Fruit fly (Drosophila melanogaster) whole organism, adult: ENCODE data around the gene PIG-Wa.

Experiments
- CG11617 ChIP-seq: fragments of 200-800 bp; sonication (Bioruptor generic); optimal IDR thresholded peaks from 2 replicates; lab custom pipeline; 2017; ENCODE audit warnings: mild to moderate bottlenecking, missing biosample characterization, missing genetic modification reagents, missing genetic modification characterization
- CG12768 ChIP-seq: fragments of 200-800 bp; sonication (Bioruptor generic); optimal IDR thresholded peaks from 2 replicates; lab custom pipeline; 2017; ENCODE audit warnings: missing biosample characterization, missing genetic modification characterization, mild to moderate bottlenecking, moderate library complexity, missing genetic modification reagents
- CG14711 ChIP-seq: fragments of 200-800 bp; sonication (Bioruptor generic); optimal IDR thresholded peaks from 2 replicates; lab custom pipeline; 2018; ENCODE audit warnings: missing biosample characterization, mild to moderate bottlenecking, missing genetic modification characterization, moderate library complexity
- CG1620 ChIP-seq: fragments of 200-800 bp; sonication (Bioruptor generic); optimal IDR thresholded peaks from 2 replicates; lab custom pipeline; 2016; ENCODE audit warnings: missing biosample characterization, missing genetic modification characterization
- CG33017 ChIP-seq: fragments of 200-800 bp; sonication (Bioruptor generic); optimal IDR thresholded peaks from 2 replicates; lab custom pipeline; 2018; ENCODE audit warnings: missing biosample characterization, mild to moderate bottlenecking, missing genetic modification characterization, moderate library complexity
- CG5204 ChIP-seq: fragments of 200-800 bp; sonication (Bioruptor generic); optimal IDR thresholded peaks from 2 replicates; lab custom pipeline; 2016; ENCODE audit warnings: missing biosample characterization, missing genetic modification characterization
- CG7045 ChIP-seq: fragments of 200-800 bp; sonication (Bioruptor generic); optimal IDR thresholded peaks from 2 replicates; lab custom pipeline; 2017; ENCODE audit warnings: missing biosample characterization, mild to moderate bottlenecking, missing genetic modification characterization
- CG7101 ChIP-seq: fragments of 200-800 bp; sonication (Bioruptor generic); optimal IDR thresholded peaks from 2 replicates; lab custom pipeline; 2018; ENCODE audit warnings: missing biosample characterization, mild to moderate bottlenecking, missing genetic modification characterization, moderate library complexity
- Clk ChIP-seq: fragments of 200-800 bp; sonication (Bioruptor generic); optimal IDR thresholded peaks from 2 replicates; lab custom pipeline; 2017; ENCODE audit warnings: missing biosample characterization, missing genetic modification characterization
- Crg-1 ChIP-seq: fragments of 200-800 bp; sonication (Bioruptor generic); optimal IDR thresholded peaks from 2 replicates; lab custom pipeline; 2016; ENCODE audit warnings: missing biosample characterization, missing genetic modification characterization
- Hr96 ChIP-seq: fragments of 200-800 bp; sonication (Bioruptor generic); optimal IDR thresholded peaks from 2 replicates; lab custom pipeline; 2016; ENCODE audit warnings: missing biosample characterization, missing genetic modification characterization
- Mnt ChIP-seq: fragments of 200-800 bp; sonication (Bioruptor generic); optimal IDR thresholded peaks from 2 replicates; lab custom pipeline; 2016; ENCODE audit warnings: missing biosample characterization, mild to moderate bottlenecking, missing genetic modification characterization
- bab1 ChIP-seq: fragments of 200-800 bp; sonication (Bioruptor generic); optimal IDR thresholded peaks from 3 replicates; lab custom pipeline; 2019; ENCODE audit warnings: missing biosample characterization, mild to moderate bottlenecking, missing genetic modification characterization, moderate library complexity
- cic ChIP-seq: fragments of 200-800 bp; sonication (Bioruptor generic); optimal IDR thresholded peaks from 2 replicates; lab custom pipeline; 2017; ENCODE audit warnings: missing biosample characterization, mild to moderate bottlenecking, missing genetic modification characterization, moderate library complexity
- cnc ChIP-seq, 2 experiments: fragments of >200 bp; optimal IDR thresholded peaks; 2 replicates each; lab custom pipeline; 2017
- kay ChIP-seq: fragments of 200-800 bp; sonication (Bioruptor generic); peaks from one replicate; lab custom pipeline; 2016; ENCODE audit warnings: missing biosample characterization, missing genetic modification characterization, borderline replicate concordance
- ovo ChIP-seq: fragments of 200-800 bp; sonication (Bioruptor generic); optimal IDR thresholded peaks from 2 replicates; lab custom pipeline; 2016; ENCODE audit warnings: missing biosample characterization, missing genetic modification characterization
- pad ChIP-seq: fragments of 200-800 bp; sonication (Bioruptor generic); optimal IDR thresholded peaks from 3 replicates; lab custom pipeline; 2017; ENCODE audit warnings: missing biosample characterization, missing genetic modification characterization, mild to moderate bottlenecking, moderate library complexity, missing genetic modification reagents
- tj ChIP-seq: fragments of 200-800 bp; sonication (Bioruptor generic); optimal IDR thresholded peaks from 3 replicates; lab custom pipeline; 2017; ENCODE audit warnings: missing biosample characterization, mild to moderate bottlenecking, missing genetic modification characterization, moderate library complexity
- toe ChIP-seq: fragments of 200-800 bp; sonication (Bioruptor generic); optimal IDR thresholded peaks from 2 replicates; lab custom pipeline; 2016; ENCODE audit warnings: missing biosample characterization, missing genetic modification characterization

The PIG-Wa gene

dm6 chr2L:2382971-2383370 lies at the start of gene PIG-Wa:
TSS of gene PIG-Wa (plus strand) at chr2L:2383202.
- TF ChIP-seq bab1 (GFP tag; lab: Kevin White, UChicago) (peak; percentile 18), cic (GFP tag; lab: Kevin White, UChicago) (no peak)

dm6 chr2L:2348479-2348878 lies 34.5 kb upstream of the PIG-Wa start:
- TF ChIP-seq ovo (GFP tag; lab: Kevin White, UChicago) (no peak), CG11617 (GFP tag; lab: Kevin White, UChicago) (no peak), cnc (optimal IDR thresholded peaks at IDR 0.05; lab: Kevin White, UChicago) (no peak), bab1 (GFP tag; lab: Kevin White, UChicago) (no peak), Mnt (GFP tag; lab: Kevin White, UChicago) (no peak), Clk (GFP tag; lab: Kevin White, UChicago) (no peak), Crg-1 (GFP tag; lab: Kevin White, UChicago) (no peak), tj (GFP tag; lab: Kevin White, UChicago) (no peak), CG12768 (GFP tag; lab: Kevin White, UChicago) (no peak), CG7101 (tag; lab: Kevin White, UChicago) (no peak)

- TF ChIP-seq bab1 (GFP tag; lab: Kevin White, UChicago), result peak; percentile 65
- TF ChIP-seq CG11617 (GFP tag; lab: Kevin White, UChicago), result peak; percentile 14
- TF ChIP-seq CG7101 (tag; lab: Kevin White, UChicago), result peak; percentile 4
- TF ChIP-seq pad, result peak; percentile 26
- TF ChIP-seq cic (GFP tag; lab: Kevin White, UChicago), result peak; percentile 3
- TF ChIP-seq CG33017 (tag; lab: Kevin White, UChicago), result no peak
- TF ChIP-seq CG12768 (GFP tag; lab: Kevin White, UChicago), result no peak
- no peak for TF ChIP-seq CG7045 (GFP tag; lab: Kevin White, UChicago)
Measured at dm6 chr2L:2357228-2357656, 25.8 kb upstream of the PIG-Wa start, which contains the start of gene CG9967. TSS of gene CG9967 (minus strand) at chr2L:2357356.

dm6 chr2L:2361893-2362807 lies 20.9 kb upstream of the PIG-Wa start:
- peak; percentile 22 for TF ChIP-seq cic (GFP tag; lab: Kevin White, UChicago)
- no peak for TF ChIP-seq CG11617 (GFP tag; lab: Kevin White, UChicago)
- TF ChIP-seq tj (GFP tag; lab: Kevin White, UChicago), result no peak
- TF ChIP-seq kay (GFP tag; lab: Kevin White, UChicago), result peak; percentile 91
- TF ChIP-seq ovo (GFP tag; lab: Kevin White, UChicago), result no peak
- no peak for TF ChIP-seq bab1 (GFP tag; lab: Kevin White, UChicago)
- no peak for TF ChIP-seq Clk (GFP tag; lab: Kevin White, UChicago)
- TF ChIP-seq toe (GFP tag; lab: Kevin White, UChicago), result no peak
- TF ChIP-seq CG5204 (GFP tag; lab: Kevin White, UChicago), result no peak
- no peak for TF ChIP-seq pad

dm6 chr2L:2362808-2363394 lies 20.1 kb upstream of the PIG-Wa start:
- TF ChIP-seq CG33017 (tag; lab: Kevin White, UChicago) (peak; percentile 29), CG5204 (GFP tag; lab: Kevin White, UChicago) (peak; percentile 65), pad (peak; percentile 78), tj (GFP tag; lab: Kevin White, UChicago) (no peak), toe (GFP tag; lab: Kevin White, UChicago) (peak; percentile 87), CG7101 (tag; lab: Kevin White, UChicago) (no peak), Hr96 (GFP tag; lab: Kevin White, UChicago) (peak; percentile 74), Clk (GFP tag; lab: Kevin White, UChicago) (peak; percentile 27), CG7045 (GFP tag; lab: Kevin White, UChicago) (peak; percentile 34), kay (GFP tag; lab: Kevin White, UChicago) (no peak), ovo (GFP tag; lab: Kevin White, UChicago) (peak; percentile 79), Crg-1 (GFP tag; lab: Kevin White, UChicago) (peak; percentile 28), cic (GFP tag; lab: Kevin White, UChicago) (peak; percentile 54), CG14711 (tag; lab: Kevin White, UChicago) (peak; percentile 18), CG1620 (GFP tag; lab: Kevin White, UChicago) (no peak), cnc (optimal IDR thresholded peaks at IDR 0.05; lab: Kevin White, UChicago) (peak; percentile 52 to 72), Mnt (GFP tag; lab: Kevin White, UChicago) (peak; percentile 27), CG12768 (GFP tag; lab: Kevin White, UChicago) (peak; percentile 97)

- TF ChIP-seq CG7101 (tag; lab: Kevin White, UChicago) (peak; percentile 97), Mnt (GFP tag; lab: Kevin White, UChicago) (peak; percentile 79), CG7045 (GFP tag; lab: Kevin White, UChicago) (peak; percentile 97), CG11617 (GFP tag; lab: Kevin White, UChicago) (peak; percentile 94), CG33017 (tag; lab: Kevin White, UChicago) (peak; percentile 98), pad (peak; percentile 83), kay (GFP tag; lab: Kevin White, UChicago) (peak; percentile 96), cic (GFP tag; lab: Kevin White, UChicago) (peak; percentile 92), Hr96 (GFP tag; lab: Kevin White, UChicago) (peak; percentile 83), CG1620 (GFP tag; lab: Kevin White, UChicago) (peak; percentile 89), CG5204 (GFP tag; lab: Kevin White, UChicago) (peak; percentile 87), CG14711 (tag; lab: Kevin White, UChicago) (peak; percentile 95), toe (GFP tag; lab: Kevin White, UChicago) (peak; percentile 88), CG12768 (GFP tag; lab: Kevin White, UChicago) (peak; percentile 98), Clk (GFP tag; lab: Kevin White, UChicago) (peak; percentile 87), Crg-1 (GFP tag; lab: Kevin White, UChicago) (peak; percentile 91), cnc (optimal IDR thresholded peaks at IDR 0.05; lab: Kevin White, UChicago) (no peak), ovo (GFP tag; lab: Kevin White, UChicago) (peak; percentile 90), tj (GFP tag; lab: Kevin White, UChicago) (peak; percentile 86), bab1 (GFP tag; lab: Kevin White, UChicago) (peak; percentile 97)
Measured at dm6 chr2L:2363626-2364147, 19.3 kb upstream of the PIG-Wa start.
